Fruit fly (Drosophila melanogaster): Measurements from ENCODE around the gene hry.

hry gene

dm6 chr3L:8669847-8670622, 5.5 kb upstream of the hry start:
- TF ChIP-seq ttk (optimal IDR thresholded peaks at IDR 0.05): no peak
- TF ChIP-seq Myc (optimal IDR thresholded peaks at IDR 0.05): no peak
- TF ChIP-seq h (optimal IDR thresholded peaks at IDR 0.05): no peak

DNA sequence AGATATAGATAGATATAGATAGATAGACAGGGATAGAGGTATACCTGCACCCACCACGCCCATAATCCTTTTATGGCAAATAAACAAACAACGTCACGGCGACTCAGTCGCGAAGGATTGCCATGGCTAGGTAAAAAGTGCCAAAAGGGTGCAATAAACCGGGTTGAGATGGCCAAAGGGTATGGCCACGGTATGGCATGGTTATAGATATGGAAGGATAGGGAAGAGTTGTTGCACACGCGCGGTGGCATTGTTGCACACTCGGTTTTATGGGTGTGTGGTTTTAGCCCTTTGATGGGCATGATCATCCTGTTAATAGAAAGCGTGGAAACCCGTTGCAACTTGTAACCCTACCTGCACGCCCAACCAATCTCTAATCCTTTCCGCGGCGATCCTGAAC, 4.6 kb upstream of the hry start:
- TF ChIP-seq insv (optimal IDR thresholded peaks at IDR 0.05) (no peak), psq (optimal IDR thresholded peaks at IDR 0.05) (no peak), Myc (optimal IDR thresholded peaks at IDR 0.05) (no peak), h (optimal IDR thresholded peaks at IDR 0.05) (no peak), ttk (optimal IDR thresholded peaks at IDR 0.05) (no peak), Sin3A (optimal IDR thresholded peaks at IDR 0.05) (no peak)

DNA sequence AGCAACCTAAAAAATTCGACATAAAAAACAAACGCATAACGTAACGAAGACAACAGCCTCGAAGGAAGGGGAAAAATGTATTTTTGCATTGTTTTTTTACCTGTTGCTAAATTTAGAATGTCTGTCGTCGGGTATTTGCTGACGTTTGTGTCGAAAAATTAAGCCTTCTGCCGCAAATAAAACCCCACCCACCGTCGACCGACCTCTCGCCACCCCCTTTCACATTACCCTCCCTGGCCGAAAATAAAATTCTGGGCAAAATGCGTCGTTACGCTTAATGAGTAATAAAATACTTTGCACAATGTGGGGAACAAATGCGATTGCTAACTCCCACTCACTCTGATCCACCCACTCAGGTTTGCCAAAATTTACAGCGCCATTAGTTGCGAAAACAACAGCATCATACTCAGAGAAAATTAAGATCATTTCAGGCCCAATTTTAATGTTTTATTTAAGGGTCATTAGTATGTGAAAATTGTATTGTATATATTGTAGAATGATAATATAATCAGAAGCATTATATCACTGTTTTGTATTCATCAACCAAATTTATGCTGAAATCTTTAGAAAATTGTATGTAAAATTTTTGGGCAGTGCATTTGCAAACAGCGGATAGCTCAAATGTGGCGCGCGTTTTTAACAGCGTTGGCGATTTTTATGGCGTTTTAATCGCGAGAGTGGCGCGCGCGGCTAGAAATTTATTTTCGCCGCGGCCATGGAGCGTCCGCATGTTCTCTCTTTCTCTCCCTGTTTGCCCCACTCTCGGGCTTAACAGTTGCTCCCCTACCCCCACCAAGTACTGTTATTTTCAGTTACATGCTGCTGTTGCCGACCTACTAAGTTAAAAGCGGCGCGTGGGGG, 3.1 kb upstream of the hry start:
- TF ChIP-seq h (optimal IDR thresholded peaks at IDR 0.05): no peak

dm6 chr3L:8673377-8674000, 2.1 kb upstream of the hry start:
- TF ChIP-seq psq (optimal IDR thresholded peaks at IDR 0.05): no peak
- TF ChIP-seq insv (optimal IDR thresholded peaks at IDR 0.05): no peak
- TF ChIP-seq Myc (optimal IDR thresholded peaks at IDR 0.05): no peak
- no peak for TF ChIP-seq h (optimal IDR thresholded peaks at IDR 0.05)
- no peak for TF ChIP-seq ttk (optimal IDR thresholded peaks at IDR 0.05)
- no peak for TF ChIP-seq Sin3A (optimal IDR thresholded peaks at IDR 0.05)

dm6 chr3L:8675029-8675544, 472 bp upstream of the hry start:
- TF ChIP-seq Myc (optimal IDR thresholded peaks at IDR 0.05) (no peak), insv (optimal IDR thresholded peaks at IDR 0.05) (no peak), psq (optimal IDR thresholded peaks at IDR 0.05) (no peak), Sin3A (optimal IDR thresholded peaks at IDR 0.05) (no peak)

dm6 chr3L:8676500-8676899, 941 bp downstream of the hry start:
- TF ChIP-seq insv (optimal IDR thresholded peaks at IDR 0.05) (no peak), Myc (optimal IDR thresholded peaks at IDR 0.05) (no peak), ttk (optimal IDR thresholded peaks at IDR 0.05) (no peak), psq (optimal IDR thresholded peaks at IDR 0.05) (no peak), h (optimal IDR thresholded peaks at IDR 0.05) (no peak), Sin3A (optimal IDR thresholded peaks at IDR 0.05) (no peak)

- TF ChIP-seq Sin3A (optimal IDR thresholded peaks at IDR 0.05) (no peak), ttk (optimal IDR thresholded peaks at IDR 0.05) (peak; percentile 91)
Observed at dm6 chr3L:8677774-8678173, 2.2 kb downstream of the hry start.

DNA sequence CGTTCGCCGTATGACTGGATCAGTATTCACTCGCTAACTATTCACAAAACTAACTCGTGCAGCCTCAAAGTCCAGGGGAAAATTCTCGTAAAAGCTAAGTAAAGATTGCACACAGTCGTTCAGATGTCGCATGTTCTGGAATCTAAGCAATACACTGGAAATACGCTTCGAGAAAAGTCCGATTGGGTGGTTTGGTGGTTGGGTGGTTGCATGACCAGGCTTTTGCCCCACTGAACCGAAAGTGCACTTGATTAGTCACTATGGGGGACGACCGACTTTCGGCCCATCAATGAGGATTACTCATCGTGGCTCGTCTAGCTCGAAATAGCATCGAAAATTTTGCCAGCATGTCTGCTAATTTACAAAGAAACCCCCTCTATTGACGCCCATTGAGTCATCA, 4.8 kb downstream of the hry start:
- no peak for TF ChIP-seq psq (optimal IDR thresholded peaks at IDR 0.05)
- no peak for TF ChIP-seq insv (optimal IDR thresholded peaks at IDR 0.05)
- no peak for TF ChIP-seq Sin3A (optimal IDR thresholded peaks at IDR 0.05)
- no peak for TF ChIP-seq ttk (optimal IDR thresholded peaks at IDR 0.05)
- no peak for TF ChIP-seq h (optimal IDR thresholded peaks at IDR 0.05)
- TF ChIP-seq Myc (optimal IDR thresholded peaks at IDR 0.05): no peak

- no peak for TF ChIP-seq psq (optimal IDR thresholded peaks at IDR 0.05)
- TF ChIP-seq Sin3A (optimal IDR thresholded peaks at IDR 0.05): no peak
- no peak for TF ChIP-seq h (optimal IDR thresholded peaks at IDR 0.05)
- no peak for TF ChIP-seq Myc (optimal IDR thresholded peaks at IDR 0.05)
- TF ChIP-seq insv (optimal IDR thresholded peaks at IDR 0.05): no peak
- TF ChIP-seq ttk (optimal IDR thresholded peaks at IDR 0.05): no peak
Observed at dm6 chr3L:8681271-8681670, 5.7 kb downstream of the hry start.

DNA sequence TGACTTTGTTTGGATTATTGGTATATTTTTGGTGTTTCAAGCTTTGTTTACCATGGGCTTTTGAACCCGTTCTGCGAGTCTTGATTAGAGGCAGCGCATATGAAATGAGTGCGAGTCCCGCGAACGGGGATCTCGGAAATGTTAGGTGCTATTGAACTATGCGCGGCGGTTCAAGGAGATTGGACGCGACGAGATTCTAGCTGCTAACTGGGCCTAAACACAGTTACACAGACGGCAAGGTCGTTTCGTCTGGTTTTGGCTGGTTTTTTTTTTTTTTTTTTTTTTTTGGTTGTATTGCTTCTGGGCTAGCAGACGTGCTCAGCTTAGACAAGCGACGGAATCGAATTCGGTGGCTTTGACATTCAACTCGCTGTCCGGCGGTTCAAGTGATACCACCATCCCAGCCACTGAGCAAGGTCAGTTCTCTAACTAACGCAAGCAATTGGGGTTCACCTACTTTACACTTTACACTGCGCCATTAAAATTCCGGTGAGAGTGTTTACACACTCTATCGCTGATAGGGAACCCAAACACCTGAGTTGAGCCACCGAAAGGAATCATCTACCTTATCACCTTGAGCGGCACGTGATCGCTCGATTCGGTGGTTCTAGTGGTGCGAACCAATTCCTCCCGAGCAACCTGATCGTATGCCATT, 6.5 kb downstream of the hry start:
- TF ChIP-seq Sin3A (optimal IDR thresholded peaks at IDR 0.05) (no peak), psq (optimal IDR thresholded peaks at IDR 0.05) (no peak), insv (optimal IDR thresholded peaks at IDR 0.05) (no peak)

- TF ChIP-seq psq (optimal IDR thresholded peaks at IDR 0.05): no peak
- TF ChIP-seq insv (optimal IDR thresholded peaks at IDR 0.05): no peak
- TF ChIP-seq ttk (optimal IDR thresholded peaks at IDR 0.05): no peak
- no peak for TF ChIP-seq h (optimal IDR thresholded peaks at IDR 0.05)
- TF ChIP-seq Sin3A (optimal IDR thresholded peaks at IDR 0.05): no peak
- no peak for TF ChIP-seq Myc (optimal IDR thresholded peaks at IDR 0.05)
Observed at dm6 chr3L:8682551-8683375, 7.2 kb downstream of the hry start.
